Fruit fly (Drosophila melanogaster) Kc167 (cell line): ENCODE data around the gene CG15894.

ENCODE experiments used
- Myc ChIP-seq: fragments of >200 bp; optimal IDR thresholded peaks from 2 replicates; lab custom pipeline; 2017; ENCODE audit warnings: missing external identifiers
- Sin3A ChIP-seq: fragments of >200 bp; optimal IDR thresholded peaks from 2 replicates; lab custom pipeline; 2018; ENCODE audit warnings: missing external identifiers
- h ChIP-seq: fragments of >200 bp; optimal IDR thresholded peaks from 3 replicates; lab custom pipeline; 2018; ENCODE audit warnings: missing external identifiers
- insv ChIP-seq: fragments of >200 bp; optimal IDR thresholded peaks from 3 replicates; lab custom pipeline; 2018; ENCODE audit warnings: missing external identifiers
- psq ChIP-seq: fragments of >200 bp; optimal IDR thresholded peaks from 2 replicates; lab custom pipeline; 2017; ENCODE audit warnings: missing external identifiers
- ttk ChIP-seq: sonication (Bioruptor generic); optimal IDR thresholded peaks from 2 replicates; lab custom pipeline; 2017; ENCODE audit warnings: missing external identifiers

The CG15894 gene

dm6 chrX:6308852-6309251, at the start of gene CG15894:
CG15894 (plus strand) TSS chrX:6309212.
- TF ChIP-seq ttk (lab: Kevin White, UChicago) (no peak), Sin3A (lab: Kevin White, UChicago) (no peak), h (lab: Kevin White, UChicago) (no peak), insv (lab: Kevin White, UChicago) (no peak), psq (lab: Kevin White, UChicago) (no peak), Myc (lab: Kevin White, UChicago) (no peak)

- no peak for TF ChIP-seq insv (lab: Kevin White, UChicago)
- no peak for TF ChIP-seq psq (lab: Kevin White, UChicago)
- TF ChIP-seq h (lab: Kevin White, UChicago) = no peak
- no peak for TF ChIP-seq Sin3A (lab: Kevin White, UChicago)
- TF ChIP-seq Myc (lab: Kevin White, UChicago) = no peak
- no peak for TF ChIP-seq ttk (lab: Kevin White, UChicago)
Measured at dm6 chrX:6259696-6260095, 49.3 kb upstream of the CG15894 start.

- TF ChIP-seq Sin3A (lab: Kevin White, UChicago) (no peak), insv (lab: Kevin White, UChicago) (no peak), Myc (lab: Kevin White, UChicago) (no peak), h (lab: Kevin White, UChicago) (no peak), ttk (lab: Kevin White, UChicago) (no peak), psq (lab: Kevin White, UChicago) (no peak)
Measured at dm6 chrX:6260900-6261299, 48.1 kb upstream of the CG15894 start, which contains the start of gene Josd. Josd (plus strand) TSS chrX:6261169.

dm6 chrX:6263614-6264130, 45.3 kb upstream of the CG15894 start:
- TF ChIP-seq h (lab: Kevin White, UChicago) = no peak
- no peak for TF ChIP-seq psq (lab: Kevin White, UChicago)
- no peak for TF ChIP-seq ttk (lab: Kevin White, UChicago)
- no peak for TF ChIP-seq insv (lab: Kevin White, UChicago)
- no peak for TF ChIP-seq Myc (lab: Kevin White, UChicago)
- TF ChIP-seq Sin3A (lab: Kevin White, UChicago) = no peak

dm6 chrX:6264456-6264855, 44.6 kb upstream of the CG15894 start:
- TF ChIP-seq h (lab: Kevin White, UChicago) = no peak
- TF ChIP-seq ttk (lab: Kevin White, UChicago) = no peak
- TF ChIP-seq insv (lab: Kevin White, UChicago) = no peak
- TF ChIP-seq psq (lab: Kevin White, UChicago) = no peak
- no peak for TF ChIP-seq Sin3A (lab: Kevin White, UChicago)
- no peak for TF ChIP-seq Myc (lab: Kevin White, UChicago)

dm6 chrX:6265456-6265877, 43.5 kb upstream of the CG15894 start:
- TF ChIP-seq h (lab: Kevin White, UChicago) (no peak), Myc (lab: Kevin White, UChicago) (no peak), Sin3A (lab: Kevin White, UChicago) (no peak), psq (lab: Kevin White, UChicago) (no peak), ttk (lab: Kevin White, UChicago) (no peak), insv (lab: Kevin White, UChicago) (no peak)

DNA sequence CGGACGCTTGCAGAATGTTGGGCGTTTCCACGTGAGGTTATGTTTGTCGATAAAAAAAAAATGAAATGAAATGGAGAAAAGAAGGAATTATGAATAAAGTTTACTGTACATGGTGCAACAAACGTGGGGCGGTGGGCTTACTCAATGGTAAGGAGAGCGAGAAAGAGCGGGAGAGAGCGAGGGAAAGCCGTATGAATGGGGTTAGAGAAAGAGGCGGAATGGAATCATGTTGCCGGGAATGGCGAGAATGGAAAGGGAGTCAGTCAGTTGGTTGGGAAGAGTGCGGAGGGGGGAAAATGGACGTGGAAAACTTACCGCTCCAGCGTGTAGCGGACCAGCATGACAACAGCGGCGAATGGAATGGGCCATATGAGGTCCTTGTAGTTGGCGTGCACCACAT, 42.9 kb upstream of the CG15894 start:
- no peak for TF ChIP-seq Myc (lab: Kevin White, UChicago)
- TF ChIP-seq insv (lab: Kevin White, UChicago) = no peak
- TF ChIP-seq ttk (lab: Kevin White, UChicago) = peak; percentile 51

DNA sequence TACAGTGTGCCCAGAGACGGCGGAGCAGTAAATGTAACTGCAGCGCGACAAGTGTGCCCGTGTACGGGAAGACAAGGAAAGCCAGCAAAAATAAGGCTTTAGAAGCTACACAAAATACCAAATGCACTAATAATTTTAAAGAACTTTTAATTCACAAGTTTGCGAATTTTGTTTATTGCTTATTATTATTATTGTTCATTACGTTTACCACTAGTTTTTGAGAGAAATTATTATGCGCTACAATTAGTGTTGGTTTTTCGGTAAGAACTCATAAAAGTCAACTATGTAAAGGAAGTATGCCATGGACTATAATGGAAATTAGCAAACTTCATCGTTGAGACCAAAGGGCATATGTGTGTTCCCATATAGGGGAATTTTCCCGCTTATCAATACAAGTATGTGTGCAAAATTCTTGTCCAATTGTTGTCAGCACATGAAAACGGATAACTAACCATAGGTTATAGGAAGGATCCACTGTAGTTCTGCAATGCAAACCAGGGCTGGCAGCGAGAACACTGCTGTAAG, 41.8 kb upstream of the CG15894 start, which contains the start of gene schlank:
schlank (minus strand) TSS at position 42 of the 525 bp plus-strand sequence.
- no peak for TF ChIP-seq h (lab: Kevin White, UChicago)
- TF ChIP-seq Sin3A (lab: Kevin White, UChicago) = no peak
- no peak for TF ChIP-seq Myc (lab: Kevin White, UChicago)
- no peak for TF ChIP-seq psq (lab: Kevin White, UChicago)
- no peak for TF ChIP-seq insv (lab: Kevin White, UChicago)
- TF ChIP-seq ttk (lab: Kevin White, UChicago) = no peak

DNA sequence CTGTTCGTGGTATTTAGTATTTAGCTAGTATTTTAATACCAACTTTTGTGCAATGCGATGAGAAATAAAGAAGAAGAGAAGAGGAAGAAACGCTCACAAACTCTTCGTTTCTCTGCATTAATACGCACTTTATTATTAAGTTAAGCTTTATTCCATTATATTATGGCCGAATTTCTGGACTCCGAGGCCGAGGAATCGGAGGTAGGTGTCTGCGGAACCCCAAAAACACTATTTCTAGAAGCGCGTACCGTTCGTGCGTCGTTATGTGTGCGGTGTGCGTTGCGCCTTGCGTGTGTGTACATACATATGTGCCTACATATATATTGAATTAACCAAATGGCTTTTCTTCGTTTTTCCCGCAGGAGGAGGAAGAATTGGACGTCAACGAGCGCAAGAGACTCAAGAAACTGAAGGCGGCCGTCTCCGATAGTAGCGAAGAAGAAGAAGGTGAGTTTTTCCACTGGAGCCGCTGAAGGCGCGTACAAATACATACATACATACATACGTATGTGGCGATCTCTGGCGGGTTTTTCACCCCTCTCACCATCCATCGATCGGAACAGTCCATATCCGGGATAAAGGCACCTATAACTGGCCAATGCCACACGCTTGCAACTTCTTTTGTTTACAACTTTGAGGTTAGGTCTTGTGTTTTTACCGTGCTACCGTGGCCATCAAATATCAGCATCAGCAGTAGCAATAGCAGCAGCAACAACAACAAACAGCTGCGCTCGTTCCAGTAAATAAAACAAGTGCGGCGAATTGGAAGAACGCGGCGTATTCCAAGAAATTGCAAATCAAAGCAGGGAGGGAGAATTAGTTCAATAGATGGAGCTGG, 41.0 kb upstream of the CG15894 start, which contains the start of gene Spt6:
Spt6 (plus strand) TSS at position 53 of the 838 bp plus-strand sequence.
- TF ChIP-seq h (lab: Kevin White, UChicago) (no peak), psq (lab: Kevin White, UChicago) (no peak), ttk (lab: Kevin White, UChicago) (no peak), insv (lab: Kevin White, UChicago) (no peak), Myc (lab: Kevin White, UChicago) (no peak), Sin3A (lab: Kevin White, UChicago) (no peak)

DNA sequence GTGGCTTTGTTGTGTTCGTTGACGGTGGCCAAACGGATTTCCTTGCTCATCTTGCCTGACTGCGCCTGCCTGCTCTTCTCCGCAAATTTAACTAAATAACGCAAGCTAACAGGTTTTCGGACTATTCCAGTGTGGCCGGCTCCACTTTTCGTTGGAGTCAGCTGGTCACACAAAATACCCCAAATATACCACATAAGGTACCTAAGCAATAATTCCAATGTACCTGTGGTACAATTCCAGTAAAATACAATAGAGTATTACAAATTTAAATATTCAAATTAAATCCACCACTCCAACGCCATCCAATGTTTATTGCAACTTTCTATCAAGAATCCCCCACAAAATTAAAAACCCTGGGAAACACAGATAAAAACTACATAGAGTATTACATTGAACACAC, 32.4 kb upstream of the CG15894 start, which contains the start of gene CG3566:
CG3566 (minus strand) TSS at position 135 of the 400 bp plus-strand sequence.
- TF ChIP-seq h (lab: Kevin White, UChicago) (no peak), ttk (lab: Kevin White, UChicago) (no peak), Myc (lab: Kevin White, UChicago) (no peak), insv (lab: Kevin White, UChicago) (no peak)
